Fruit fly (Drosophila melanogaster) whole organism, embryonic: ENCODE data around the gene CG13088.

Experiments used
- Adf1 ChIP-seq: fragments of 200-800 bp; sonication (Bioruptor generic); IDR thresholded peaks from 2 replicates; pipeline ENCODE4 v1.3.6; 2022; ENCODE audit warnings: missing biosample characterization, missing genetic modification characterization
- Atf6 ChIP-seq: fragments of 200-800 bp; sonication (Bioruptor generic); IDR thresholded peaks from 2 replicates; pipeline ENCODE4 v1.3.6; 2022; ENCODE audit warnings: missing biosample characterization, missing genetic modification characterization
- B-H1 ChIP-seq: fragments of 200-800 bp; sonication (Bioruptor generic); IDR thresholded peaks from 3 replicates; pipeline ENCODE4 v1.3.6; 2022; ENCODE audit warnings: missing biosample characterization, missing genetic modification characterization
- BEAF-32 ChIP-seq: fragments of 200-800 bp; sonication (Bioruptor generic); optimal IDR thresholded peaks from 3 replicates; lab custom pipeline; 2017; ENCODE audit warnings: missing biosample characterization, missing genetic modification characterization, mild to moderate bottlenecking, moderate library complexity, missing genetic modification reagents
- Bdp1 ChIP-seq: fragments of 200-800 bp; sonication (Bioruptor generic); optimal IDR thresholded peaks from 3 replicates; lab custom pipeline; 2016; ENCODE audit warnings: missing biosample characterization, missing genetic modification characterization
- Blimp-1 ChIP-seq: fragments of 200-800 bp; sonication (Bioruptor generic); optimal IDR thresholded peaks from 3 replicates; lab custom pipeline; 2018; ENCODE audit warnings: missing biosample characterization, missing genetic modification characterization, mild to moderate bottlenecking, moderate library complexity, missing genetic modification reagents
- CG11695 ChIP-seq: fragments of 200-800 bp; sonication (Bioruptor generic); IDR thresholded peaks from 3 replicates; pipeline ENCODE4 v1.3.6; 2022; ENCODE audit warnings: missing biosample characterization, missing genetic modification characterization
- CG12659 ChIP-seq: fragments of 200-800 bp; sonication (Bioruptor generic); optimal IDR thresholded peaks from 3 replicates; lab custom pipeline; 2017; ENCODE audit warnings: mild to moderate bottlenecking, missing biosample characterization, missing genetic modification reagents, missing genetic modification characterization
- CG12769 ChIP-seq: fragments of 200-800 bp; sonication (Bioruptor generic); optimal IDR thresholded peaks from 2 replicates; lab custom pipeline; 2019; ENCODE audit warnings: missing biosample characterization, mild to moderate bottlenecking, missing genetic modification characterization, moderate library complexity
- CG16813 ChIP-seq: fragments of 200-800 bp; sonication (Bioruptor generic); IDR thresholded peaks from 3 replicates; pipeline ENCODE4 v1.3.6; 2022; ENCODE audit warnings: missing biosample characterization, missing genetic modification characterization; ENCODE audit not compliant: partially characterized antibody
- CG16815 ChIP-seq: fragments of 200-800 bp; sonication (Bioruptor generic); optimal IDR thresholded peaks from 3 replicates; lab custom pipeline; 2017; ENCODE audit warnings: missing biosample characterization, mild to moderate bottlenecking, missing genetic modification characterization
- CG16863 ChIP-seq: fragments of 200-800 bp; sonication (Bioruptor generic); optimal IDR thresholded peaks from 3 replicates; lab custom pipeline; 2016; ENCODE audit warnings: missing biosample characterization, missing genetic modification characterization
- CG18764 ChIP-seq: fragments of 200-800 bp; sonication (Bioruptor generic); optimal IDR thresholded peaks from 3 replicates; lab custom pipeline; 2016; ENCODE audit warnings: missing biosample characterization, missing genetic modification characterization
- CG30403 ChIP-seq: fragments of 200-800 bp; sonication (Bioruptor generic); optimal IDR thresholded peaks from 3 replicates; lab custom pipeline; 2016; ENCODE audit warnings: missing biosample characterization, missing genetic modification characterization
- CG34224 ChIP-seq: fragments of 200-800 bp; sonication (Bioruptor generic); IDR thresholded peaks from 3 replicates; pipeline ENCODE4 v1.3.6; 2022; ENCODE audit warnings: missing biosample characterization, missing genetic modification characterization; ENCODE audit not compliant: partially characterized antibody
- CG3726 ChIP-seq: fragments of 200-800 bp; sonication (Bioruptor generic); IDR thresholded peaks from 3 replicates; pipeline ENCODE4, ENCODE4 v1.3.6; 2022; ENCODE audit warnings: missing biosample characterization, missing genetic modification characterization
- CG3838 ChIP-seq: fragments of 200-800 bp; sonication (Bioruptor generic); optimal IDR thresholded peaks from 3 replicates; lab custom pipeline; 2016; ENCODE audit warnings: missing biosample characterization, missing genetic modification characterization
- CG5180 ChIP-seq: fragments of 200-800 bp; sonication (Bioruptor generic); optimal IDR thresholded peaks from 3 replicates; lab custom pipeline; 2017; ENCODE audit warnings: missing biosample characterization, missing genetic modification characterization, mild to moderate bottlenecking, moderate library complexity, missing genetic modification reagents
- CG6683 ChIP-seq: fragments of 200-800 bp; sonication (Bioruptor generic); optimal IDR thresholded peaks from 2 replicates; lab custom pipeline; 2017; ENCODE audit warnings: missing biosample characterization, mild to moderate bottlenecking, missing genetic modification characterization, missing genetic modification reagents
- CG6689 ChIP-seq: fragments of 200-800 bp; sonication (Bioruptor generic); IDR thresholded peaks from 2 replicates; pipeline ENCODE4 v1.3.6; 2022; ENCODE audit warnings: missing biosample characterization, missing genetic modification characterization
- CG8478 ChIP-seq: fragments of >200 bp; optimal IDR thresholded peaks from 2 replicates; lab custom pipeline; 2018
- Drgx ChIP-seq: fragments of 200-800 bp; sonication (Bioruptor generic); IDR thresholded peaks from 2 replicates; pipeline ENCODE4 v1.3.6; 2022; ENCODE audit warnings: missing biosample characterization, missing genetic modification characterization
- Ets65A ChIP-seq: fragments of 200-800 bp; sonication (Bioruptor generic); peaks from one replicate; lab custom pipeline; 2016; ENCODE audit warnings: missing biosample characterization, missing genetic modification characterization
- HHEX ChIP-seq: fragments of 200-800 bp; sonication (Bioruptor generic); optimal IDR thresholded peaks from 3 replicates; lab custom pipeline; 2017; ENCODE audit warnings: missing biosample characterization, mild to moderate bottlenecking, missing genetic modification characterization, missing genetic modification reagents
- Hey ChIP-seq: fragments of 200-800 bp; sonication (Bioruptor generic); optimal IDR thresholded peaks from 3 replicates; lab custom pipeline; 2018; ENCODE audit warnings: missing biosample characterization, mild to moderate bottlenecking, missing genetic modification characterization
- Med ChIP-seq: fragments of 200-800 bp; sonication (Bioruptor generic); peaks from one replicate; lab custom pipeline; 2016; ENCODE audit warnings: missing biosample characterization, missing genetic modification characterization, mild to moderate bottlenecking, inconsistent platforms, moderate library complexity
- NK7.1 ChIP-seq: fragments of 200-800 bp; sonication (Bioruptor generic); optimal IDR thresholded peaks from 3 replicates; lab custom pipeline; 2016; ENCODE audit warnings: missing biosample characterization, missing genetic modification characterization
- Ssrp ChIP-seq: fragments of 200-800 bp; sonication (Bioruptor generic); optimal IDR thresholded peaks from 2 replicates; lab custom pipeline; 2018; ENCODE audit warnings: missing biosample characterization, mild to moderate bottlenecking, missing genetic modification characterization, moderate library complexity
- chif ChIP-seq, 2 experiments: fragments of 200-800 bp; sonication (Bioruptor generic); optimal IDR thresholded peaks; 3 replicates each; lab custom pipeline; 2016; ENCODE audit warnings: missing biosample characterization in 2 of 2, missing genetic modification characterization in 2 of 2
- grau ChIP-seq: fragments of 200-800 bp; optimal IDR thresholded peaks from 3 replicates; lab custom pipeline; 2019; ENCODE audit warnings: missing biosample characterization, mild to moderate bottlenecking, missing genetic modification characterization, moderate library complexity
- gro ChIP-seq: fragments of 200-800 bp; sonication (Bioruptor generic); optimal IDR thresholded peaks from 2 replicates; lab custom pipeline; 2016; ENCODE audit warnings: missing biosample characterization, missing genetic modification characterization
- insv ChIP-seq, 2 experiments: fragments of 200-800 bp; sonication (Bioruptor generic); optimal IDR thresholded peaks; 3 replicates each; lab custom pipeline; 2016 to 2018; ENCODE audit warnings: missing biosample characterization in 2 of 2, missing genetic modification characterization in 2 of 2
- lilli ChIP-seq: fragments of 200-800 bp; sonication (Bioruptor generic); optimal IDR thresholded peaks from 3 replicates; lab custom pipeline; 2016; ENCODE audit warnings: missing biosample characterization, missing genetic modification characterization
- nerfin-1 ChIP-seq: fragments of 200-800 bp; sonication (Bioruptor generic); optimal IDR thresholded peaks from 3 replicates; lab custom pipeline; 2019; ENCODE audit warnings: missing biosample characterization, mild to moderate bottlenecking, missing genetic modification characterization, moderate library complexity
- peb ChIP-seq: fragments of 200-800 bp; sonication (Bioruptor generic); IDR thresholded peaks from 2 replicates; pipeline ENCODE4 v1.3.6; 2022; ENCODE audit warnings: missing biosample characterization, missing genetic modification characterization
- pita ChIP-seq: fragments of 200-800 bp; sonication (Bioruptor generic); optimal IDR thresholded peaks from 2 replicates; lab custom pipeline; 2017; ENCODE audit warnings: missing biosample characterization, mild to moderate bottlenecking, missing genetic modification characterization
- sc ChIP-seq, 3 experiments: fragments of >200 bp in 2 of 3; fragments of 200-800 bp in 1 of 3; sonication (Bioruptor generic) in 1 of 3; optimal IDR thresholded peaks; 2 replicates in 2 of 3; 3 replicates in 1 of 3; lab custom pipeline; 2017; ENCODE audit warnings: mild to moderate bottlenecking in 1 of 3, missing biosample characterization in 1 of 3, missing genetic modification characterization in 1 of 3, missing genetic modification reagents in 1 of 3
- scrt ChIP-seq: fragments of 200-800 bp; sonication (Bioruptor generic); optimal IDR thresholded peaks from 2 replicates; lab custom pipeline; 2018; ENCODE audit warnings: missing biosample characterization, mild to moderate bottlenecking, missing genetic modification characterization, moderate library complexity
- sd ChIP-seq: fragments of 200-800 bp; sonication (Bioruptor generic); optimal IDR thresholded peaks from 3 replicates; lab custom pipeline; 2018; ENCODE audit warnings: missing biosample characterization, mild to moderate bottlenecking, missing genetic modification characterization, moderate library complexity
- slp2 ChIP-seq: fragments of 200-800 bp; sonication (Bioruptor generic); optimal IDR thresholded peaks from 2 replicates; lab custom pipeline; 2016; ENCODE audit warnings: missing biosample characterization, missing genetic modification characterization
- so ChIP-seq: fragments of 200-800 bp; sonication (Bioruptor generic); IDR thresholded peaks from 3 replicates; pipeline ENCODE4 v1.3.6; 2022; ENCODE audit warnings: missing biosample characterization, missing genetic modification characterization
- tio ChIP-seq: fragments of 200-800 bp; sonication (Bioruptor generic); optimal IDR thresholded peaks from 2 replicates; lab custom pipeline; 2017; ENCODE audit warnings: missing biosample characterization, missing genetic modification characterization, inconsistent platforms
- toy ChIP-seq: fragments of 200-800 bp; sonication (Bioruptor generic); IDR thresholded peaks from 2 replicates; pipeline ENCODE4 v1.3.6; 2022; ENCODE audit warnings: missing biosample characterization, missing genetic modification characterization
- wdn ChIP-seq: fragments of 200-800 bp; sonication (Bioruptor generic); IDR thresholded peaks from 2 replicates; pipeline ENCODE4 v1.3.6; 2022; ENCODE audit warnings: missing biosample characterization, missing genetic modification characterization

CG13088 gene

dm6 chr2L:8464107-8464582, 24.6 kb upstream of the CG13088 start, which contains the start of gene prg (continued):
- TF ChIP-seq CG34224 (GFP tag; lab: Robert Waterston, UW) = peak; percentile 99
- TF ChIP-seq Adf1 = no peak; the same call in 1 of the 2 replicates
- peak; percentile 62 for TF ChIP-seq Blimp-1 (GFP tag; lab: Kevin White, UChicago)
- TF ChIP-seq CG6689 (GFP tag; lab: Robert Waterston, UW) = peak; percentile 51; the same call in 1 of the 2 replicates
- peak; percentile 42 for TF ChIP-seq HHEX (GFP tag; lab: Kevin White, UChicago)
- peak; percentile 74 for TF ChIP-seq CG30403
- TF ChIP-seq gro (GFP tag; lab: Kevin White, UChicago) = peak; percentile 73
- TF ChIP-seq pita (GFP tag; lab: Kevin White, UChicago) = no peak
- TF ChIP-seq slp2 (GFP tag; lab: Kevin White, UChicago) = peak; percentile 28
- peak; percentile 74 for TF ChIP-seq lilli
- peak; percentile 28 for TF ChIP-seq CG12769 (tag; lab: Kevin White, UChicago)
- no peak for TF ChIP-seq scrt (GFP tag; lab: Kevin White, UChicago)
- TF ChIP-seq Drgx = no peak
- TF ChIP-seq CG16863 (GFP tag; lab: Kevin White, UChicago) = peak; percentile 67
- TF ChIP-seq CG12659 (GFP tag; lab: Kevin White, UChicago) = peak; percentile 70
- TF ChIP-seq B-H1 = no peak
- TF ChIP-seq CG8478 (lab: Kevin White, UChicago) = no peak
- TF ChIP-seq peb (GFP tag; lab: Robert Waterston, UW) = no peak
- TF ChIP-seq BEAF-32 (GFP tag; lab: Kevin White, UChicago) = peak; percentile 88
- TF ChIP-seq, all 482 proteins: peak for 329

dm6 chr2L:8466643-8467042, 22.1 kb upstream of the CG13088 start, which contains the start of gene dachs:
Gene dachs (plus strand): TSS chr2L:8466817.
- TF ChIP-seq grau (peak; percentile 28), sd (tag; lab: Kevin White, UChicago) (no peak), CG5180 (GFP tag; lab: Kevin White, UChicago) (peak; percentile 95)

- no peak for TF ChIP-seq so (GFP tag; lab: Robert Waterston, UW)
- TF ChIP-seq Med (GFP tag; lab: Kevin White, UChicago) = peak; percentile 35
These were observed 19.7 kb upstream of the CG13088 start for dm6 chr2L:8468929-8469681.

- no peak for TF ChIP-seq CG6683 (GFP tag; lab: Kevin White, UChicago)
- no peak for TF ChIP-seq CG16813 (GFP tag; lab: Robert Waterston, UW)
- TF ChIP-seq CG11695 (GFP tag; lab: Robert Waterston, UW) = 0 out of 3 replicates have a peak, but pooled peaks have one; percentile 16
- no peak for TF ChIP-seq CG18764 (GFP tag; lab: Kevin White, UChicago)
- no peak for TF ChIP-seq Atf6 (GFP tag; lab: Robert Waterston, UW)
- no peak for TF ChIP-seq HHEX (GFP tag; lab: Kevin White, UChicago)
- no peak for TF ChIP-seq Bdp1
- TF ChIP-seq insv (GFP tag; optimal IDR thresholded peaks at IDR 0.05; lab: Kevin White, UChicago) = no peak
- TF ChIP-seq Hey (tag; lab: Kevin White, UChicago) = no peak
- no peak for TF ChIP-seq wdn (GFP tag; lab: Robert Waterston, UW)
- peak; percentile 14 for TF ChIP-seq tio
- no peak for TF ChIP-seq CG3726
- no peak for TF ChIP-seq CG3838
- TF ChIP-seq sc (optimal IDR thresholded peaks at IDR 0.05; lab: Kevin White, UChicago) = no peak
- TF ChIP-seq sc (GFP tag; optimal IDR thresholded peaks at IDR 0.05; lab: Kevin White, UChicago) = peak; percentile 27
- TF ChIP-seq nerfin-1 = no peak
- no peak for TF ChIP-seq toy (GFP tag; lab: Robert Waterston, UW)
- TF ChIP-seq Ets65A (GFP tag; lab: Kevin White, UChicago) = no peak
- TF ChIP-seq NK7.1 (GFP tag; lab: Kevin White, UChicago) = no peak
- TF ChIP-seq Med (GFP tag; lab: Kevin White, UChicago) = no peak
- peak; percentile 40 for TF ChIP-seq Ssrp (tag; lab: Kevin White, UChicago)
- peak; percentile 32 for TF ChIP-seq CG16815 (GFP tag; lab: Kevin White, UChicago)
- TF ChIP-seq chif (GFP tag; optimal IDR thresholded peaks at IDR 0.05; lab: Kevin White, UChicago) = peak in 1 of 2 experiments; percentile 34
These were observed 17.1 kb upstream of the CG13088 start for dm6 chr2L:8471667-8472066.
